Worm (Caenorhabditis elegans): ENCODE results near the gene ZC404.2.

ZC404.2 gene

ce11 chrV:6780166-6780565 lies 7.6 kb upstream of the ZC404.2 start, which contains the start of gene ZC404.15:
Gene ZC404.15 (plus strand): TSS chrV:6780466.
- no peak for TF ChIP-seq dpl-1 (GFP tag; optimal IDR thresholded peaks at IDR 0.05)

ce11 chrV:6780676-6781075 lies 7.1 kb upstream of the ZC404.2 start:
- TF ChIP-seq lin-13 (GFP tag; optimal IDR thresholded peaks at IDR 0.05) (no peak), fkh-8 (tag; optimal IDR thresholded peaks at IDR 0.05) (peak; percentile 48), nhr-47 (tag; optimal IDR thresholded peaks at IDR 0.05) (peak; percentile 33), hlh-4 (tag; optimal IDR thresholded peaks at IDR 0.05) (peak; percentile 62), nhr-71 (tag; optimal IDR thresholded peaks at IDR 0.05) (peak; percentile 54), nhr-76 (tag; optimal IDR thresholded peaks at IDR 0.05) (no peak)

DNA sequence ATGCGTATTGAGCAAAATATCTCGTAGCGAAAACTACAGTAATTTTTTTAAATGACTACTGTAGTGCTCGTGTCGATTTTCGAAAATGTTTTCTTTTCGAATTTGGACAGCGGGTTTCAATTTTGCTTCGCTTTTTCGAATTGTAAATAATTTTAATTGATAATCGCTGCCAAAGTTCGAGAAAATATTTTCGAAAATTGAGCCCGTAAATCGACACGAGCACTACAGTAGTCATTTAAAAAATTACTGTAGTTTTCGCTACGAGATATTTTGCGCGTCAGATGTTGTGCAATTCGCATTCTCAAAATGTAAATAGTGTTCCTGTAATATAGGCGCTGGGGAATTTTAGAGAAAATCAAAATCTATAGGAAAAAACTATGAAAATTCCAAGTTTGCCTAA lies 5.5 kb upstream of the ZC404.2 start:
- TF ChIP-seq unc-98 (GFP tag; IDR thresholded peaks at IDR 0.05) = no peak
- no peak for TF ChIP-seq F16B12.6 (tag; optimal IDR thresholded peaks at IDR 0.05)
- no peak for TF ChIP-seq isw-1 (GFP tag; IDR thresholded peaks at IDR 0.05)

- TF ChIP-seq efl-1 (optimal IDR thresholded peaks at IDR 0.05) (no peak), efl-1 (GFP tag; optimal IDR thresholded peaks at IDR 0.05 in 1 of 2) (peak in 1 of 2 experiments; percentile 60), dsc-1 (tag; optimal IDR thresholded peaks at IDR 0.05) (no peak)
Observed at ce11 chrV:6783044-6783625, 4.6 kb upstream of the ZC404.2 start.

DNA sequence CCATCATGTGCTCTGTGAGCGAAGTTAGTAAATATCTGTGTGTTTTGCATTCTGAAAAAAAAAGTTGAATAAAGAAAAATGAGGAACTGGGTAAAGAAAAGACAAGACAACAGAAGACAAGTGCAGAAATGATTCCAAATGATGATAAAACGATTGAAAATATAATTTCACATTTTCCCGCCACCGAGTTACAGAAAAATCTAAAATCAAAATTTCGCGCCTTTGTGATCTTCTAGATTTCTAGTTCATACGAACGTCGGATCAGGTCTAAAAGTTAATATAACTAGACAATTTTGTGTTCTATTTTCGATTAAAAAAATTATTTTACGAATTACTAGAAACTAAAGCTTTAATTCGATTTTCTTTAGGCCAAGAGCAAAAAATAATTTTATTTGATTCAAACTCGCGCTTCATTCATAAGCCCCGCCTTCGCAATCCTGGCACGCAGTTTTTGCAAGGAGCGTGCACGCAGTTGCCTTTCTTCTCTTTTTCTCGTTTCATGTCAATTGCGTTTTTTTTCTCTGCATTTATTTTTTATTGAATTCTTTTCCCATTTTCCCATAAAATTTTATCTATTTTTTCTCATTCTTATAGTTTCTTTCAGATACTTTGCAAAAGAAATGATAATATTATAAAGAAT lies 2.8 kb upstream of the ZC404.2 start, which contains the start of the genes spn-4 and spe-39:
spn-4 (minus strand) TSS at position 51 of the 640 bp plus-strand sequence.
spe-39 (plus strand) TSS at position 599 of the 640 bp plus-strand sequence.
- TF ChIP-seq nhr-20 (tag; optimal IDR thresholded peaks at IDR 0.05) (peak; percentile 84), nhr-76 (tag; optimal IDR thresholded peaks at IDR 0.05) (peak; percentile 51), efl-3 (GFP tag; optimal IDR thresholded peaks at IDR 0.05) (no peak), efl-1 (optimal IDR thresholded peaks at IDR 0.05) (peak; percentile 71 to 95), efl-1 (GFP tag; optimal IDR thresholded peaks at IDR 0.05 in 1 of 2) (peak; percentile 93 to 99), fos-1 (tag; optimal IDR thresholded peaks at IDR 0.05) (no peak), unc-130 (tag; optimal IDR thresholded peaks at IDR 0.05) (peak; percentile 95), xbp-1 (tag; optimal IDR thresholded peaks at IDR 0.05) (peak; percentile 79), sox-4 (tag; optimal IDR thresholded peaks at IDR 0.05) (peak; percentile 70), rnt-1 (tag; optimal IDR thresholded peaks at IDR 0.05) (peak; percentile 92), mef-2 (tag; optimal IDR thresholded peaks at IDR 0.05) (no peak), irx-1 (tag; optimal IDR thresholded peaks at IDR 0.05) (peak; percentile 67), ama-1 (optimal IDR thresholded peaks at IDR 0.05) (peak; percentile 1), mab-9 (GFP tag; IDR thresholded peaks at IDR 0.05) (peak; percentile 20; the same call in 1 of the 2 replicates), hpl-2 (GFP tag; optimal IDR thresholded peaks at IDR 0.05) (peak; percentile 81), skn-1 (tag; optimal IDR thresholded peaks at IDR 0.05) (peak; percentile 90), tlp-1 (tag; optimal IDR thresholded peaks at IDR 0.05) (no peak), lin-39 (tag; optimal IDR thresholded peaks at IDR 0.05) (peak; percentile 80), hlh-4 (tag; optimal IDR thresholded peaks at IDR 0.05) (no peak), swsn-7 (tag; optimal IDR thresholded peaks at IDR 0.05) (peak; percentile 81), nhr-71 (tag; optimal IDR thresholded peaks at IDR 0.05) (peak; percentile 86), unc-98 (GFP tag; IDR thresholded peaks at IDR 0.05) (no peak), lsy-2 (tag; optimal IDR thresholded peaks at IDR 0.05) (peak; percentile 76 to 78), ces-1 (GFP tag; optimal IDR thresholded peaks at IDR 0.05) (no peak), pag-3 (tag; optimal IDR thresholded peaks at IDR 0.05; ENCODE audit: borderline replicate concordance, insufficient read depth) (no peak), nhr-85 (tag) (peak; percentile 89), nhr-237 (tag; optimal IDR thresholded peaks at IDR 0.05) (no peak), zag-1 (tag; optimal IDR thresholded peaks at IDR 0.05) (no peak), jun-1 (tag; optimal IDR thresholded peaks at IDR 0.05) (peak; percentile 61), F16B12.6 (tag; optimal IDR thresholded peaks at IDR 0.05) (peak; percentile 28), C04F5.9 (tag; optimal IDR thresholded peaks at IDR 0.05) (peak; percentile 1), nhr-84 (tag; optimal IDR thresholded peaks at IDR 0.05) (no peak), unc-86 (tag; optimal IDR thresholded peaks at IDR 0.05) (peak; percentile 66), nhr-77 (tag; optimal IDR thresholded peaks at IDR 0.05) (no peak), vab-15 (tag; optimal IDR thresholded peaks at IDR 0.05) (no peak), ceh-90 (tag; optimal IDR thresholded peaks at IDR 0.05) (peak; percentile 46), isw-1 (GFP tag; IDR thresholded peaks at IDR 0.05) (peak; percentile 62), elt-2 (tag; optimal IDR thresholded peaks at IDR 0.05) (peak; percentile 65), ceh-63 (GFP tag; optimal IDR thresholded peaks at IDR 0.05) (no peak)
